Fruit fly (Drosophila melanogaster): ENCODE data around the gene Nup160.
A peak's percentile ranks its signal among the peaks of the same experiment; 100 is the strongest.

Gene Nup160

DNA sequence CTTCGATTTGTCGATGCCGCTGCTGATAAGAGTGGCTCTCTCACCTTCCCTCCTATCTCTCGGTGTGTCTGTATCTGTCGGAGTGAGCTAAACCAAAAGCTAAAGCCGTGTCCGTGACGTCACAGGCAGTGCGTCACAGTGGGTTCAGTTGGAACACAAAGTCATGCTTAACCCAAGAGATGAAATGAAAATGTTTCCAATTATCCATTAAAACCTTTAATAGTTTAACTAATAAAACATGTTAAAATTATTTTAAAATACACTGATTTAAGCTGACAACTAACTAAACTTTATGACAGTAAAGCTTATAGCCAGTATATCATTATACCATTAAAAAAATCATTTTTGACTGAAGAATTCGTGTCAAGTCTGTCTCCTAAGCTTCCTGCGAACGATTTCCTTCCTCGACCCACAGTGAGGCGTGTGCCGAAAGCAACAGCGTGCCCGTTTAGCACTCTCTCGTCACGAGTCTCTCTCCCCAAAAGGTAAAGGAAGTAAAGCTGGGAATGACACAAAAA lies 10.5 kb upstream of the Nup160 start, which contains the start of gene Idua:
Gene Idua, minus strand, starts transcription at position 51 of the 518 bp plus-strand sequence.
- TF ChIP-seq CG11617 (GFP tag; optimal IDR thresholded peaks at IDR 0.05): peak; percentile 47
- peak; percentile 65 for TF ChIP-seq bab1 (GFP tag; optimal IDR thresholded peaks at IDR 0.05)
- no peak for TF ChIP-seq Hr96 (GFP tag; optimal IDR thresholded peaks at IDR 0.05)
- TF ChIP-seq CG5204 (GFP tag; optimal IDR thresholded peaks at IDR 0.05): no peak
- TF ChIP-seq Mnt (GFP tag; optimal IDR thresholded peaks at IDR 0.05): no peak
- TF ChIP-seq CG7101 (tag; optimal IDR thresholded peaks at IDR 0.05): peak; percentile 59
- peak; percentile 63 for TF ChIP-seq CG7045 (GFP tag; optimal IDR thresholded peaks at IDR 0.05)
- peak; percentile 37 for TF ChIP-seq Clk (GFP tag; optimal IDR thresholded peaks at IDR 0.05)
- TF ChIP-seq pad (GFP tag; optimal IDR thresholded peaks at IDR 0.05): peak; percentile 50
- TF ChIP-seq CG1620 (GFP tag; optimal IDR thresholded peaks at IDR 0.05): no peak
- TF ChIP-seq toe (GFP tag; optimal IDR thresholded peaks at IDR 0.05): no peak
- no peak for TF ChIP-seq tj (GFP tag; optimal IDR thresholded peaks at IDR 0.05)
- TF ChIP-seq CG33017 (tag; optimal IDR thresholded peaks at IDR 0.05): peak; percentile 65
- no peak for TF ChIP-seq kay (GFP tag; ENCODE audit: borderline replicate concordance)
- TF ChIP-seq Crg-1 (GFP tag; optimal IDR thresholded peaks at IDR 0.05): no peak
- TF ChIP-seq CG14711 (tag; optimal IDR thresholded peaks at IDR 0.05): peak; percentile 51
- no peak for TF ChIP-seq ovo (GFP tag; optimal IDR thresholded peaks at IDR 0.05)
- TF ChIP-seq CG12768 (GFP tag; optimal IDR thresholded peaks at IDR 0.05): peak; percentile 60
- no peak for TF ChIP-seq cic (GFP tag; optimal IDR thresholded peaks at IDR 0.05)
- TF ChIP-seq cnc (optimal IDR thresholded peaks at IDR 0.05): no peak

DNA sequence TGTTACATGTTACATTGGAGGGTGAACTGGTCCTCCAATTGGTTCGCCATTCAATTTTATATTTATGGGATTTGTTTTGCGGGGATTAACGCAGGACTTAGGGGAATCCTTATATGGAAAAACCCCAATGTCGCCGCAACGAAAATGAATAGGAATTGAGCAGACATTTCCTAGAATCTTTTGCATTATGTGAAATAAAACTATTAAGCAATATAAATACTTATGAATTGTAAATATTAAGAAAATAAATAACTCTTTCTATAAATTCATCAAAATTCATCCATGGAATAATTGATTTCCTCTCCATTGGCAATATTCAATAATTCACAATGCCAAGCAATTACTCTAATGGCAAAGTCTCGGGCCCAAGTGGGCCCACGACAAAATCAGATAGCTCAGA lies 9.9 kb upstream of the Nup160 start, which contains the start of gene Gr32a:
Gene Gr32a, plus strand, starts transcription at position 301 of the 400 bp plus-strand sequence.
- TF ChIP-seq tj (GFP tag; optimal IDR thresholded peaks at IDR 0.05) (no peak), pad (GFP tag; optimal IDR thresholded peaks at IDR 0.05) (no peak), CG5204 (GFP tag; optimal IDR thresholded peaks at IDR 0.05) (no peak), kay (GFP tag; ENCODE audit: borderline replicate concordance) (no peak), Clk (GFP tag; optimal IDR thresholded peaks at IDR 0.05) (no peak), Mnt (GFP tag; optimal IDR thresholded peaks at IDR 0.05) (no peak)

DNA sequence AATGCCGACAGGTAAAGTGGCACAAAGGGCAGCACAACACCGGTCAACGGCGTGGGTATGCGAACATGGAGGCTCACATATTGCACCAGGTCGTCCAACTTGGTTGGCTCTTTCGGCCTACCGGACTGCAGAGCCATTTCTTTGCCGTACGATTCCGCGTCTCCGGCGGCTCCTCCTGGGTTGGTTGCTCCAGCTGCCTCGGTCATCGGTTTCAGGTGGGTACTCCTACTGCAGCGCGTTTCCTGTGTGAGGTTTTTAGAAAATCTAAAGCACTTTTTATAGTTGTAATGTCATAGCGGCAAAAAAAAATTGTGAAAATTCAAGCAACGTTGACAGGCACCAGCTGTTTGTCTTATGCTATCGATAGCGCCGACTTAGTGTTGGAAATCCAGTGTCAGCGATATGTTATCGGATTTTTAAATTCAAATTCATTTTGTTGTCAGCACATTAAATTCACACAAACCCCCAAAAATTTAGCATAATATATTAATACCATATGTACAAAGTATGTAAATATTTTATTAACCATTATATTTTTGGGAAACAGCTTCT lies 3.5 kb upstream of the Nup160 start, which contains the start of gene CG6230:
Gene CG6230, minus strand, starts transcription at position 354 of the 552 bp plus-strand sequence.
- TF ChIP-seq CG5204 (GFP tag; optimal IDR thresholded peaks at IDR 0.05) (no peak), bab1 (GFP tag; optimal IDR thresholded peaks at IDR 0.05) (peak; percentile 22), Mnt (GFP tag; optimal IDR thresholded peaks at IDR 0.05) (peak; percentile 9), ovo (GFP tag; optimal IDR thresholded peaks at IDR 0.05) (no peak), CG14711 (tag; optimal IDR thresholded peaks at IDR 0.05) (peak; percentile 3), toe (GFP tag; optimal IDR thresholded peaks at IDR 0.05) (no peak), Hr96 (GFP tag; optimal IDR thresholded peaks at IDR 0.05) (no peak), tj (GFP tag; optimal IDR thresholded peaks at IDR 0.05) (peak; percentile 1)

DNA sequence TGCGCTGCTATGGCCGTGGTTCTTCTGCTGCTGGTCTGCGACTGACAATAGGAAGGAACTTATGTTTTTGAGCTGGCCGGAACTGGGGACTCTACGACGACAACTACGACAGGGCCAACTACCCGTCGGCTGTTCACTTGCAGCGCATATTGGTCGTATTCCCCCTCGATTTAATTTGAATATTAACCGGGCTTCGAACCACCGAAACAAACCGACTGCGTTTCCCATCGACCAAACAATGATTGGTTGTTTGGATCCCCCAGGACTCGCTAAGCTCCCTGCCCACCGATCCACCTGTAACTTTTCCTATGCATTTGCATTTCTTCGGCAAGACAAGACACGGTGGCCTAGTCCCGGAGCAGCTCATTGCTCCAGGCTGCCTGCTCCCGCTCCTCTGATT lies 2.0 kb upstream of the Nup160 start, which contains the start of gene Dnaaf4:
Gene Dnaaf4, minus strand, starts transcription at position 101 of the 400 bp plus-strand sequence.
- TF ChIP-seq toe (GFP tag; optimal IDR thresholded peaks at IDR 0.05) (no peak), CG7045 (GFP tag; optimal IDR thresholded peaks at IDR 0.05) (no peak), CG5204 (GFP tag; optimal IDR thresholded peaks at IDR 0.05) (no peak), CG12768 (GFP tag; optimal IDR thresholded peaks at IDR 0.05) (no peak), Crg-1 (GFP tag; optimal IDR thresholded peaks at IDR 0.05) (no peak), CG33017 (tag; optimal IDR thresholded peaks at IDR 0.05) (no peak), ovo (GFP tag; optimal IDR thresholded peaks at IDR 0.05) (no peak), CG1620 (GFP tag; optimal IDR thresholded peaks at IDR 0.05) (no peak), CG7101 (tag; optimal IDR thresholded peaks at IDR 0.05) (no peak), CG11617 (GFP tag; optimal IDR thresholded peaks at IDR 0.05) (no peak), pad (GFP tag; optimal IDR thresholded peaks at IDR 0.05) (no peak), cnc (optimal IDR thresholded peaks at IDR 0.05) (no peak), kay (GFP tag; ENCODE audit: borderline replicate concordance) (no peak), Mnt (GFP tag; optimal IDR thresholded peaks at IDR 0.05) (no peak), CG14711 (tag; optimal IDR thresholded peaks at IDR 0.05) (no peak), bab1 (GFP tag; optimal IDR thresholded peaks at IDR 0.05) (no peak), Clk (GFP tag; optimal IDR thresholded peaks at IDR 0.05) (no peak), Hr96 (GFP tag; optimal IDR thresholded peaks at IDR 0.05) (no peak), tj (GFP tag; optimal IDR thresholded peaks at IDR 0.05) (no peak)

DNA sequence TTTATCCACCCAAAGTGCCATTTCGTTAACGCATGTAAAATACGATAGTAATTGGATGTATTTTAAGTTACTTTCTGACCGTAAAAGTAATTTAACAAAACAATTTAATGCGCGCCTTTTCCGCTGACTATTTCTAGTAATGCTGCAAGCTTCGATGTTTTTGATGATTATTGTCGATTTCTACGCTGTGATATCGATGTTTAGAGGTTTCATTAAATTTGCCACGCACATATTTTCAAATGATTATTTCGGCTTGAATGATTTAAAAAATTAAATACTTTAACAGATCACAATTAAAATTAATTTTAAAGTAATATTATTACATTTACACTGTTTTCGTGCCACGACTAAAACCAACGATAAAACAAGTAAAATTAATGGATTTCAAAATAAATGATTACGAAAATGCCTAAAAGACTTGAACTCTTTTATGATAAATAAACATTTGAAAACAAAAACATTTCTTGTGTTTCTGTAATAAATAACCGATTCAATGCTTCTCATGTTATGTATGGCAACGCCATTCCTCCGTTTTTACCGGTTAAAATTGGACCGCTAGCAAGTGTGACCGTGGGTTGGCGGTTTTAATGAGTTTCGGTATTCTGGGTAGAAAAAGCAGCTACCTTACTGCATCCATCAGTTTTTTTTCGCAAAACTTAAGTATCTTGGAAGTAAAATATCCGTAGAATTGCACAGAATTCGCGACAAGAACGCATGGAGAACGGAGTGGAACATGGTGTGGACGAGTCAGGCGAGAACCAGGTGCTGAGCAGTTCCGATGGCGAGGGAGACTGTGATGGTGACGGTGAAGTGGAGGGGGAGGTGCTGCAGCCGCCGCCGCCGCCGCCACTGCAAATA lies 6.8 kb downstream of the Nup160 start, which contains the start of the genes RfC38 and CG4751:
Gene RfC38, minus strand, starts transcription at position 495 of the 858 bp plus-strand sequence.
Gene CG4751, plus strand, starts transcription at position 587 of the 858 bp plus-strand sequence.
- peak; percentile 10 for TF ChIP-seq bab1 (GFP tag; optimal IDR thresholded peaks at IDR 0.05)
- no peak for TF ChIP-seq pad (GFP tag; optimal IDR thresholded peaks at IDR 0.05)
- peak; percentile 19 for TF ChIP-seq CG7101 (tag; optimal IDR thresholded peaks at IDR 0.05)
- peak; percentile 37 for TF ChIP-seq CG11617 (GFP tag; optimal IDR thresholded peaks at IDR 0.05)
- no peak for TF ChIP-seq CG5204 (GFP tag; optimal IDR thresholded peaks at IDR 0.05)
- TF ChIP-seq kay (GFP tag; ENCODE audit: borderline replicate concordance): peak; percentile 74
- TF ChIP-seq toe (GFP tag; optimal IDR thresholded peaks at IDR 0.05): peak; percentile 15
- TF ChIP-seq ovo (GFP tag; optimal IDR thresholded peaks at IDR 0.05): peak; percentile 46
